Fruit fly (Drosophila melanogaster) whole organism, embryonic: ENCODE measurements around the gene Inx3.
A peak's percentile ranks its signal among the peaks of the same experiment; 100 is the strongest.

Experiments used
- Asciz ChIP-seq: fragments of 200-800 bp; sonication (Bioruptor generic); optimal IDR thresholded peaks from 2 replicates; lab custom pipeline; 2017; ENCODE audit warnings: missing biosample characterization, mild to moderate bottlenecking, missing genetic modification characterization, missing genetic modification reagents
- B-H2 ChIP-seq: fragments of 200-800 bp; sonication (Bioruptor generic); optimal IDR thresholded peaks from 2 replicates; lab custom pipeline; 2018; ENCODE audit warnings: missing biosample characterization, mild to moderate bottlenecking, missing genetic modification characterization
- CG10274 ChIP-seq: fragments of 200-800 bp; sonication (Bioruptor generic); optimal IDR thresholded peaks from 3 replicates; lab custom pipeline; 2017; ENCODE audit warnings: missing biosample characterization, mild to moderate bottlenecking, missing genetic modification characterization
- CG11723 ChIP-seq: fragments of 200-800 bp; sonication (Bioruptor generic); optimal IDR thresholded peaks from 2 replicates; lab custom pipeline; 2017; ENCODE audit warnings: missing biosample characterization, mild to moderate bottlenecking, missing genetic modification characterization
- CG14667 ChIP-seq: fragments of 200-800 bp; sonication (Bioruptor generic); IDR thresholded peaks from 2 replicates; pipeline ENCODE4 v1.3.6; 2022; ENCODE audit warnings: missing biosample characterization, missing genetic modification characterization
- CG15479 ChIP-seq: fragments of 200-800 bp; sonication (Bioruptor generic); optimal IDR thresholded peaks from 3 replicates; lab custom pipeline; 2019; ENCODE audit warnings: missing biosample characterization, mild to moderate bottlenecking, missing genetic modification characterization, moderate library complexity
- CG1602 ChIP-seq: fragments of 200-800 bp; sonication (Bioruptor generic); optimal IDR thresholded peaks from 3 replicates; lab custom pipeline; 2016; ENCODE audit warnings: missing biosample characterization, missing genetic modification characterization
- CG18619 ChIP-seq: fragments of 200-800 bp; sonication (Bioruptor generic); optimal IDR thresholded peaks from 3 replicates; lab custom pipeline; 2017; ENCODE audit warnings: missing biosample characterization, mild to moderate bottlenecking, missing genetic modification characterization
- CG2129 ChIP-seq: fragments of 200-800 bp; sonication (Bioruptor generic); IDR thresholded peaks from 2 replicates; pipeline ENCODE4 v1.3.6; 2022; ENCODE audit warnings: missing biosample characterization, missing genetic modification characterization; ENCODE audit not compliant: partially characterized antibody
- CG33213 ChIP-seq: fragments of 200-800 bp; sonication (Bioruptor generic); optimal IDR thresholded peaks from 3 replicates; lab custom pipeline; 2016; ENCODE audit warnings: missing biosample characterization, missing genetic modification characterization
- CG42726 ChIP-seq: fragments of 200-800 bp; sonication (Bioruptor generic); IDR thresholded peaks from 2 replicates; pipeline ENCODE4 v1.3.6; 2022; ENCODE audit warnings: missing biosample characterization, missing genetic modification characterization; ENCODE audit not compliant: partially characterized antibody
- CG4282 ChIP-seq: fragments of 200-800 bp; sonication (Bioruptor generic); optimal IDR thresholded peaks from 2 replicates; lab custom pipeline; 2016; ENCODE audit warnings: missing biosample characterization, missing genetic modification characterization
- CG4360 ChIP-seq: fragments of 200-800 bp; sonication (Bioruptor generic); IDR thresholded peaks from 2 replicates; pipeline ENCODE4 v1.3.6; 2022; ENCODE audit warnings: missing biosample characterization, missing genetic modification characterization
- CG6272 ChIP-seq: fragments of 200-800 bp; sonication (Bioruptor generic); IDR thresholded peaks from 2 replicates; pipeline ENCODE4 v1.3.6; 2022; ENCODE audit warnings: missing biosample characterization, missing genetic modification characterization
- CG8290 ChIP-seq, 3 experiments: fragments of 200-800 bp; sonication (Bioruptor generic); optimal IDR thresholded peaks; 2 replicates each; lab custom pipeline; 2016 to 2019; ENCODE audit warnings: missing biosample characterization in 3 of 3, missing genetic modification characterization in 3 of 3, mild to moderate bottlenecking in 2 of 3, moderate library complexity in 1 of 3
- Chrac-16 ChIP-seq: fragments of 200-800 bp; sonication (Bioruptor generic); optimal IDR thresholded peaks from 3 replicates; lab custom pipeline; 2016; ENCODE audit warnings: missing biosample characterization, missing genetic modification characterization
- Dll ChIP-seq: fragments of 200-800 bp; sonication (Bioruptor generic); IDR thresholded peaks from 4 replicates; pipeline ENCODE4 v1.3.6; 2022; ENCODE audit warnings: missing biosample characterization, missing genetic modification characterization; ENCODE audit not compliant: partially characterized antibody
- Fer1 ChIP-seq: fragments of 200-800 bp; sonication (Bioruptor generic); optimal IDR thresholded peaks from 2 replicates; lab custom pipeline; 2017; ENCODE audit warnings: missing biosample characterization, mild to moderate bottlenecking, missing genetic modification characterization
- Kr ChIP-seq: fragments of 200-800 bp; sonication (Bioruptor generic); optimal IDR thresholded peaks from 2 replicates; lab custom pipeline; 2017; ENCODE audit warnings: missing biosample characterization, mild to moderate bottlenecking, missing genetic modification characterization
- MBD-R2 ChIP-seq: fragments of 200-800 bp; sonication (Bioruptor generic); IDR thresholded peaks from 2 replicates; pipeline ENCODE4 v1.3.6; 2022; ENCODE audit warnings: missing biosample characterization, missing genetic modification characterization
- MESR4 ChIP-seq: fragments of 200-800 bp; sonication (Bioruptor generic); optimal IDR thresholded peaks from 2 replicates; lab custom pipeline; 2018; ENCODE audit warnings: missing biosample characterization, mild to moderate bottlenecking, missing genetic modification characterization, moderate library complexity
- MTF-1 ChIP-seq: fragments of 200-800 bp; sonication (Bioruptor generic); optimal IDR thresholded peaks from 2 replicates; lab custom pipeline; 2018; ENCODE audit warnings: missing biosample characterization, mild to moderate bottlenecking, missing genetic modification characterization, borderline replicate concordance
- Ravus ChIP-seq: fragments of 200-800 bp; sonication (Bioruptor generic); IDR thresholded peaks from 2 replicates; pipeline ENCODE4 v1.3.6; 2022; ENCODE audit warnings: missing biosample characterization, missing genetic modification characterization
- Sox100B ChIP-seq: fragments of 200-800 bp; sonication (Bioruptor generic); optimal IDR thresholded peaks from 3 replicates; lab custom pipeline; 2018; ENCODE audit warnings: missing biosample characterization, mild to moderate bottlenecking, missing genetic modification characterization
- Sry-δ ChIP-seq: fragments of 200-800 bp; sonication (Bioruptor generic); optimal IDR thresholded peaks from 2 replicates; lab custom pipeline; 2016; ENCODE audit warnings: missing biosample characterization, missing genetic modification characterization
- Tbp ChIP-seq: fragments of >200 bp; optimal IDR thresholded peaks from 2 replicates; lab custom pipeline; 2018; ENCODE audit warnings: missing biosample characterization, missing genetic modification characterization
- Vsx1 ChIP-seq: fragments of 200-800 bp; sonication (Bioruptor generic); optimal IDR thresholded peaks from 2 replicates; lab custom pipeline; 2017; ENCODE audit warnings: missing biosample characterization, mild to moderate bottlenecking, missing genetic modification characterization, missing genetic modification reagents
- YL-1 ChIP-seq: fragments of 200-800 bp; sonication (Bioruptor generic); optimal IDR thresholded peaks from 3 replicates; lab custom pipeline; 2017; ENCODE audit warnings: missing biosample characterization, mild to moderate bottlenecking, missing genetic modification characterization
- abd-A ChIP-seq: fragments of 200-800 bp; sonication (Bioruptor generic); optimal IDR thresholded peaks from 3 replicates; lab custom pipeline; 2019; ENCODE audit warnings: missing biosample characterization, mild to moderate bottlenecking, missing genetic modification characterization, moderate library complexity
- az2 ChIP-seq: fragments of 200-800 bp; sonication (Bioruptor generic); optimal IDR thresholded peaks from 3 replicates; lab custom pipeline; 2016; ENCODE audit warnings: missing biosample characterization, missing genetic modification characterization
- bcd ChIP-seq: fragments of 200-800 bp; sonication (Bioruptor generic); optimal IDR thresholded peaks from 2 replicates; lab custom pipeline; 2017; ENCODE audit warnings: missing biosample characterization, mild to moderate bottlenecking, missing genetic modification characterization
- caup ChIP-seq: fragments of 200-800 bp; sonication (Bioruptor generic); optimal IDR thresholded peaks from 3 replicates; lab custom pipeline; 2017; ENCODE audit warnings: missing biosample characterization, mild to moderate bottlenecking, missing genetic modification characterization, moderate library complexity; ENCODE audit not compliant: severe bottlenecking
- chif ChIP-seq, 2 experiments: fragments of 200-800 bp; sonication (Bioruptor generic); optimal IDR thresholded peaks; 3 replicates each; lab custom pipeline; 2016; ENCODE audit warnings: missing biosample characterization in 2 of 2, missing genetic modification characterization in 2 of 2
- ci ChIP-seq: fragments of 200-800 bp; sonication (Bioruptor generic); IDR thresholded peaks from 3 replicates; pipeline ENCODE4 v1.3.6; 2022; ENCODE audit warnings: missing biosample characterization, missing genetic modification characterization
- emc ChIP-seq: fragments of 200-800 bp; sonication (Bioruptor generic); optimal IDR thresholded peaks from 2 replicates; lab custom pipeline; 2016; ENCODE audit warnings: missing biosample characterization, missing genetic modification characterization
- exex ChIP-seq: fragments of 200-800 bp; sonication (Bioruptor generic); optimal IDR thresholded peaks from 4 replicates; lab custom pipeline; 2018; ENCODE audit warnings: missing biosample characterization, mild to moderate bottlenecking, missing genetic modification characterization, moderate library complexity
- fru ChIP-seq: fragments of >200 bp; optimal IDR thresholded peaks from 2 replicates; lab custom pipeline; 2017
- ftz-f1 ChIP-seq: fragments of 200-800 bp; sonication (Bioruptor generic); optimal IDR thresholded peaks from 2 replicates; lab custom pipeline; 2016; ENCODE audit warnings: missing biosample characterization, missing genetic modification characterization
- grn ChIP-seq: fragments of 200-800 bp; sonication (Bioruptor generic); optimal IDR thresholded peaks from 3 replicates; lab custom pipeline; 2017; ENCODE audit warnings: missing biosample characterization, missing genetic modification characterization
- gsb-n ChIP-seq: fragments of 200-800 bp; sonication (Bioruptor generic); optimal IDR thresholded peaks from 3 replicates; lab custom pipeline; 2018; ENCODE audit warnings: missing biosample characterization, mild to moderate bottlenecking, missing genetic modification characterization
- hth ChIP-seq: fragments of >200 bp; optimal IDR thresholded peaks from 2 replicates; lab custom pipeline; 2017; ENCODE audit warnings: inconsistent platforms
- jumu ChIP-seq: fragments of 200-800 bp; sonication (Bioruptor generic); optimal IDR thresholded peaks from 3 replicates; lab custom pipeline; 2016; ENCODE audit warnings: missing biosample characterization, missing genetic modification characterization
- mam ChIP-seq: fragments of 200-800 bp; sonication (Bioruptor generic); optimal IDR thresholded peaks from 3 replicates; lab custom pipeline; 2016; ENCODE audit warnings: missing biosample characterization, missing genetic modification characterization
- pzg ChIP-seq: fragments of 200-800 bp; sonication (Bioruptor generic); optimal IDR thresholded peaks from 3 replicates; lab custom pipeline; 2018; ENCODE audit warnings: missing biosample characterization, mild to moderate bottlenecking, missing genetic modification characterization, moderate library complexity
- seq ChIP-seq: fragments of 200-800 bp; sonication (Bioruptor generic); IDR thresholded peaks from 2 replicates; pipeline ENCODE4 v1.3.6; 2022; ENCODE audit warnings: missing biosample characterization, missing genetic modification characterization
- so ChIP-seq: fragments of 200-800 bp; sonication (Bioruptor generic); IDR thresholded peaks from 3 replicates; pipeline ENCODE4 v1.3.6; 2022; ENCODE audit warnings: missing biosample characterization, missing genetic modification characterization
- trem ChIP-seq: fragments of 200-800 bp; optimal IDR thresholded peaks from 3 replicates; lab custom pipeline; 2019; ENCODE audit warnings: missing biosample characterization, mild to moderate bottlenecking, missing genetic modification characterization, moderate library complexity
- zen ChIP-seq: fragments of 200-800 bp; sonication (Bioruptor generic); optimal IDR thresholded peaks from 3 replicates; lab custom pipeline; 2018; ENCODE audit warnings: missing biosample characterization, mild to moderate bottlenecking, missing genetic modification characterization, moderate library complexity

Gene Inx3

dm6 chr3R:28811677-28812465 lies 47.4 kb downstream of the Inx3 start, which contains the start of gene Prp39 (continued):
- TF ChIP-seq zen (no peak), YL-1 (GFP tag; lab: Kevin White, UChicago) (peak; percentile 54), ci (peak; percentile 56; the same call in 2 of the 3 replicates), Fer1 (no peak), CG18619 (no peak), exex (no peak), mam (no peak), MBD-R2 (GFP tag; lab: Robert Waterston, UW) (peak; percentile 38; the same call in 1 of the 2 replicates), Dll (peak; percentile 84), fru (no peak), hth (lab: Kevin White, UChicago) (no peak), Vsx1 (GFP tag; lab: Kevin White, UChicago) (no peak), Sry-δ (GFP tag; lab: Kevin White, UChicago) (peak; percentile 43), CG2129 (GFP tag; lab: Robert Waterston, UW) (peak; percentile 60), CG14667 (GFP tag; lab: Robert Waterston, UW) (peak; percentile 38)
- TF ChIP-seq, all 482 proteins: peak for 138

dm6 chr3R:28810942-28811676 lies 48.2 kb downstream of the Inx3 start, which contains the start of gene wdn:
Gene wdn (minus strand): TSS chr3R:28811337.
- no peak for TF ChIP-seq Asciz (GFP tag; lab: Kevin White, UChicago)
- TF ChIP-seq pzg (GFP tag; lab: Kevin White, UChicago), result peak; percentile 47
- no peak for TF ChIP-seq CG1602 (GFP tag; lab: Kevin White, UChicago)
- TF ChIP-seq CG11723 (GFP tag; lab: Kevin White, UChicago), result no peak
- TF ChIP-seq CG10274, result no peak
- no peak for TF ChIP-seq seq
- TF ChIP-seq gsb-n (tag; lab: Kevin White, UChicago), result peak; percentile 63
- no peak for TF ChIP-seq emc (GFP tag; lab: Kevin White, UChicago)
- TF ChIP-seq CG33213 (GFP tag; lab: Kevin White, UChicago), result no peak
- no peak for TF ChIP-seq grn (GFP tag; lab: Kevin White, UChicago)
- no peak for TF ChIP-seq B-H2
- no peak for TF ChIP-seq Chrac-16
- peak; percentile 70 for TF ChIP-seq CG4360 (GFP tag; lab: Robert Waterston, UW)
- TF ChIP-seq CG15479 (GFP tag; lab: Kevin White, UChicago), result no peak
- TF ChIP-seq az2 (GFP tag; lab: Kevin White, UChicago), result no peak
- no peak for TF ChIP-seq CG6272
- TF ChIP-seq jumu (GFP tag; lab: Kevin White, UChicago), result peak; percentile 3
- TF ChIP-seq ftz-f1 (GFP tag; lab: Kevin White, UChicago), result peak; percentile 73
- no peak for TF ChIP-seq abd-A (tag; lab: Kevin White, UChicago)
- no peak for TF ChIP-seq bcd
- TF ChIP-seq CG42726, result no peak
- no peak for TF ChIP-seq CG8290 (GFP tag; optimal IDR thresholded peaks at IDR 0.05; lab: Kevin White, UChicago)
- TF ChIP-seq CG8290 (tag; optimal IDR thresholded peaks at IDR 0.05; lab: Kevin White, UChicago), result no peak
- TF ChIP-seq Tbp (GFP tag; lab: Kevin White, UChicago), result no peak
- no peak for TF ChIP-seq Sox100B (GFP tag; lab: Kevin White, UChicago)
- TF ChIP-seq CG4282, result no peak
- peak; percentile 96 for TF ChIP-seq MESR4 (GFP tag; lab: Kevin White, UChicago)
- TF ChIP-seq so, result no peak
- no peak for TF ChIP-seq caup (GFP tag; lab: Kevin White, UChicago)
- TF ChIP-seq MTF-1 (GFP tag; lab: Kevin White, UChicago), result no peak
- peak; percentile 98 for TF ChIP-seq trem (tag; lab: Kevin White, UChicago)
- no peak for TF ChIP-seq Ravus (GFP tag; lab: Robert Waterston, UW)
- no peak for TF ChIP-seq chif (GFP tag; optimal IDR thresholded peaks at IDR 0.05; lab: Kevin White, UChicago)
- TF ChIP-seq Kr, result no peak
